Fruit fly (Drosophila melanogaster): ENCODE data around the gene CG32246.

DNA sequence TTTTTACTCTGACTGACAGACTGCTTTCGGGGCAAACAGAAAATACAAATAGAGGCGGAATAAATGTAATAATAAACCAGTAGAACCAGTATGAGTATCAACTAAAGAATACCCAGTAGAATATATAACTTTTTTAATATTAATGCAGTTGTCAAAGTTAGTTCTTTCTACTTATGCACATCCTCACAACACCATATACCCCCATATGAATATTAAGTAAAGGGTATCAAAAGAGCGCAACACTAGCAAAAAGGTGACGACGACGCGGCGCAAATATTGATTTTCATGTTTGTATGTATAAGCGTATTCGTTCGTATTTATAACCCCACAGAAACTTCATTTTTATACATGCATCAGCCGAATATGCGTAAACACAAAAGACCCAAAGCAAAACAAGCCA is 7.9 kb upstream of the CG32246 start:
- TF ChIP-seq Pif1B (GFP tag; optimal IDR thresholded peaks at IDR 0.05) (peak; percentile 87), EcR (GFP tag; optimal IDR thresholded peaks at IDR 0.05) (peak; percentile 28), rn (GFP tag; IDR thresholded peaks at IDR 0.05) (peak; percentile 59), CG8159 (tag; optimal IDR thresholded peaks at IDR 0.05) (peak; percentile 85), Ets98B (GFP tag; IDR thresholded peaks at IDR 0.05) (peak; percentile 90), CG15710 (tag; optimal IDR thresholded peaks at IDR 0.05) (peak; percentile 81), CG13204 (GFP tag; optimal IDR thresholded peaks at IDR 0.05) (no peak), CG8301 (tag; optimal IDR thresholded peaks at IDR 0.05) (peak; percentile 76), fd96Ca (GFP tag; IDR thresholded peaks at IDR 0.05) (peak; percentile 76; the same call in 2 of the 3 replicates), CG17806 (tag; optimal IDR thresholded peaks at IDR 0.05) (peak; percentile 78)

Measured in whole organism, pupa.